Worm (Caenorhabditis elegans) whole organism, midembryonic: ENCODE data around the gene F15H10.9.

Source experiments
- T22C8.4 ChIP-seq: fragments of 200-800 bp; sonication (Bioruptor generic); IDR thresholded peaks from 2 replicates; pipeline ENCODE4 v1.3.6; 2022; ENCODE audit warnings: missing genetic modification characterization, missing compliant biosample characterization
- cog-1 ChIP-seq: sonication (generic microtip); optimal IDR thresholded peaks from 2 replicates; lab custom pipeline; 2016; ENCODE audit warnings: missing genetic modification characterization, missing compliant biosample characterization
- flt-1 ChIP-seq: fragments of 200-800 bp; sonication (Bioruptor generic); IDR thresholded peaks from 2 replicates; pipeline ENCODE4 v1.3.6; 2022; ENCODE audit warnings: missing genetic modification characterization, missing compliant biosample characterization
- klf-2 ChIP-seq: fragments of 200-800 bp; sonication (Bioruptor generic); conservative IDR thresholded peaks from 2 replicates; pipeline ENCODE4 v1.3.6; 2022; ENCODE audit warnings: missing genetic modification reagents, missing genetic modification characterization, missing compliant biosample characterization
- med-1 ChIP-seq: sonication (generic microtip); optimal IDR thresholded peaks from 2 replicates; lab custom pipeline; 2017; ENCODE audit warnings: missing genetic modification characterization, mild to moderate bottlenecking, missing compliant biosample characterization, antibody characterized with exemption, missing genetic modification reagents; ENCODE audit not compliant: insufficient read depth
- ref-1 ChIP-seq: fragments of 200-800 bp; sonication (Bioruptor generic); conservative IDR thresholded peaks from 2 replicates; pipeline ENCODE4 v1.3.6; 2022; ENCODE audit warnings: missing genetic modification reagents, missing genetic modification characterization, missing compliant biosample characterization
- tab-1 ChIP-seq: fragments of 200-800 bp; sonication (Bioruptor generic); IDR thresholded peaks from 2 replicates; pipeline ENCODE4 v1.3.6; 2022; ENCODE audit warnings: missing genetic modification characterization, missing compliant biosample characterization
- ztf-23 ChIP-seq: fragments of 200-800 bp; sonication (Bioruptor generic); IDR thresholded peaks from 2 replicates; pipeline ENCODE4 v1.3.6; 2022; ENCODE audit warnings: missing genetic modification reagents, missing genetic modification characterization, missing compliant biosample characterization
- ztf-29 ChIP-seq: fragments of 200-800 bp; sonication (Bioruptor generic); IDR thresholded peaks from 2 replicates; pipeline ENCODE4 v1.3.6; 2022; ENCODE audit warnings: missing genetic modification reagents, missing genetic modification characterization, missing compliant biosample characterization

Gene F15H10.9

DNA sequence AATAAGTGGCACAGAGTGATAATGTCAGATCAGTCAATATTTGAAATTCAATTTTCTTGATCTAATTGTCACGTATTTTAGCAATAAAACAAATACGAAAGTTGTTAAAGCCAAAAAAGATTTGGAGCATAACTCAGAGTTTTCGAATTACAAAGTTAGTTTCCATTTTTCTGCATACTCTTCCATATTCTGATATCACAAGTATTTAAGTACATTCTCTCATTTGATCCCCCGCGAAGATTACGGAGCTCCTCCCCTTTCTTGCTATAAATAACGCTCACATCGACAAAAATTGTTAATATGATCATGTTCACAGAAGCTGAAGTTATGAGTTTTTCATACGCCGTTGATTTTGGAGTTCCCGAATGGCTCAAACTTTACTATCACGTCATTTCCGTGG lies 46.3 kb downstream of the F15H10.9 start, which contains the start of gene sri-20:
Gene sri-20, plus strand, starts transcription at position 301 of the 400 bp plus-strand sequence.
- TF ChIP-seq ref-1 (GFP tag; lab: Robert Waterston, UW) (no peak), tab-1 (GFP tag; lab: Robert Waterston, UW) (no peak), med-1 (no peak), T22C8.4 (GFP tag; lab: Robert Waterston, UW) (no peak), ztf-23 (no peak), cog-1 (no peak)

DNA sequence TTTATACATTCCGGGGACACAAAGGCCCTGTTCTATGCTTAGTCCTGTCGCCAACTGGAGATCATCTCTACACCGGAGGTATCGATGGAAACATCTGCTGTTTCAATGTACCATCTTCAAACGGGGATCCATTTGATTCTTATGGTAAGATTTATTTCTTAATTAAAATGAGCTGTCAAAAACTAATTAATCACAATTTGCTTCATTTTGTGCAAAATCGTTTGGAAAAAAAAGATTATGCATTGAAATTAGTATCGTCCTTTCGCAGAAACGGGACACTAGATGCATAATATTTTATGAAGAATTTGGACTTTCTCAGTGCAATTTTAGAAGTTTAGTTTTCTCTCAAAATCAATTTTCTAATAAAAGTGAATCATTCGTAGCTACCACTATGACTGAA lies 50.7 kb downstream of the F15H10.9 start:
- TF ChIP-seq tab-1 (GFP tag; lab: Robert Waterston, UW) (no peak), klf-2 (GFP tag; lab: Robert Waterston, UW) (no peak), ref-1 (GFP tag; lab: Robert Waterston, UW) (no peak), ztf-29 (GFP tag; lab: Robert Waterston, UW) (no peak), T22C8.4 (GFP tag; lab: Robert Waterston, UW) (no peak), cog-1 (no peak), ztf-23 (no peak), med-1 (no peak), flt-1 (GFP tag; lab: Robert Waterston, UW) (no peak)
